Fruit fly (Drosophila melanogaster) whole organism, embryonic: ENCODE data around the gene ath.

Experiments used
- Bgb ChIP-seq: fragments of 200-800 bp; sonication (Bioruptor generic); IDR thresholded peaks from 2 replicates; pipeline ENCODE4 v1.3.6; 2022; ENCODE audit warnings: missing biosample characterization, missing genetic modification characterization; ENCODE audit not compliant: partially characterized antibody
- CG1024 ChIP-seq: fragments of 200-800 bp; sonication (Bioruptor generic); IDR thresholded peaks from 2 replicates; pipeline ENCODE4 v1.3.6; 2022; ENCODE audit warnings: missing biosample characterization, missing genetic modification characterization
- CG10321 ChIP-seq: fragments of 200-800 bp; sonication (Bioruptor generic); IDR thresholded peaks from 2 replicates; pipeline ENCODE4 v1.3.6; 2022; ENCODE audit warnings: missing biosample characterization, missing genetic modification characterization
- CG10462 ChIP-seq: fragments of 200-800 bp; sonication (Bioruptor generic); optimal IDR thresholded peaks from 2 replicates; lab custom pipeline; 2016; ENCODE audit warnings: missing biosample characterization, missing genetic modification characterization
- CG10959 ChIP-seq: fragments of 200-800 bp; sonication (Bioruptor generic); IDR thresholded peaks from 2 replicates; pipeline ENCODE4 v1.3.6; 2022; ENCODE audit warnings: missing biosample characterization, missing genetic modification characterization
- CG11247 ChIP-seq: fragments of 200-800 bp; sonication (Bioruptor generic); IDR thresholded peaks from 2 replicates; pipeline ENCODE4 v1.3.6; 2022; ENCODE audit warnings: missing biosample characterization, missing genetic modification characterization
- CG11504 ChIP-seq: fragments of 200-800 bp; sonication (Bioruptor generic); optimal IDR thresholded peaks from 3 replicates; lab custom pipeline; 2019; ENCODE audit warnings: missing biosample characterization, mild to moderate bottlenecking, missing genetic modification characterization, moderate library complexity
- CG12659 ChIP-seq: fragments of 200-800 bp; sonication (Bioruptor generic); optimal IDR thresholded peaks from 3 replicates; lab custom pipeline; 2017; ENCODE audit warnings: mild to moderate bottlenecking, missing biosample characterization, missing genetic modification reagents, missing genetic modification characterization
- CG14667 ChIP-seq: fragments of 200-800 bp; sonication (Bioruptor generic); IDR thresholded peaks from 2 replicates; pipeline ENCODE4 v1.3.6; 2022; ENCODE audit warnings: missing biosample characterization, missing genetic modification characterization
- CG17328 ChIP-seq: fragments of 200-800 bp; sonication (Bioruptor generic); IDR thresholded peaks from 2 replicates; pipeline ENCODE4 v1.3.6; 2022; ENCODE audit warnings: missing biosample characterization, missing genetic modification characterization
- CG17802 ChIP-seq: fragments of 200-800 bp; sonication (Bioruptor generic); optimal IDR thresholded peaks from 2 replicates; lab custom pipeline; 2018; ENCODE audit warnings: missing biosample characterization, mild to moderate bottlenecking, missing genetic modification characterization, moderate library complexity
- CG1792 ChIP-seq: fragments of 200-800 bp; sonication (Bioruptor generic); optimal IDR thresholded peaks from 2 replicates; lab custom pipeline; 2016; ENCODE audit warnings: missing biosample characterization, missing genetic modification characterization
- CG30431 ChIP-seq: fragments of 200-800 bp; sonication (Bioruptor generic); optimal IDR thresholded peaks from 2 replicates; lab custom pipeline; 2017; ENCODE audit warnings: missing biosample characterization, missing genetic modification characterization
- CG32772 ChIP-seq: fragments of 200-800 bp; sonication (Bioruptor generic); IDR thresholded peaks from 2 replicates; pipeline ENCODE4 v1.3.6; 2022; ENCODE audit warnings: missing biosample characterization, missing genetic modification characterization
- CG3407 ChIP-seq: fragments of 200-800 bp; sonication (Bioruptor generic); optimal IDR thresholded peaks from 2 replicates; lab custom pipeline; 2018; ENCODE audit warnings: missing biosample characterization, mild to moderate bottlenecking, missing genetic modification characterization
- CG6175 ChIP-seq: fragments of 200-800 bp; sonication (Bioruptor generic); IDR thresholded peaks from 3 replicates; pipeline ENCODE4 v1.3.6; 2022; ENCODE audit warnings: missing biosample characterization, missing genetic modification characterization
- CG6254 ChIP-seq: fragments of 200-800 bp; sonication (Bioruptor generic); optimal IDR thresholded peaks from 3 replicates; lab custom pipeline; 2017; ENCODE audit warnings: mild to moderate bottlenecking, missing biosample characterization, missing genetic modification reagents, missing genetic modification characterization
- CG6683 ChIP-seq: fragments of 200-800 bp; sonication (Bioruptor generic); optimal IDR thresholded peaks from 2 replicates; lab custom pipeline; 2017; ENCODE audit warnings: missing biosample characterization, mild to moderate bottlenecking, missing genetic modification characterization, missing genetic modification reagents
- CG6689 ChIP-seq: fragments of 200-800 bp; sonication (Bioruptor generic); IDR thresholded peaks from 2 replicates; pipeline ENCODE4 v1.3.6; 2022; ENCODE audit warnings: missing biosample characterization, missing genetic modification characterization
- CG6813 ChIP-seq: fragments of 200-800 bp; sonication (Bioruptor generic); optimal IDR thresholded peaks from 2 replicates; lab custom pipeline; 2017; ENCODE audit warnings: missing biosample characterization, missing genetic modification characterization, mild to moderate bottlenecking, moderate library complexity, missing genetic modification reagents
- CG7357 ChIP-seq: fragments of 200-800 bp; sonication (Bioruptor generic); IDR thresholded peaks from 3 replicates; pipeline ENCODE4 v1.3.6; 2022; ENCODE audit warnings: missing biosample characterization, missing genetic modification characterization
- CG7963 ChIP-seq: fragments of 200-800 bp; sonication (Bioruptor generic); IDR thresholded peaks from 3 replicates; pipeline ENCODE4 v1.3.6; 2022; ENCODE audit warnings: missing biosample characterization, missing genetic modification characterization; ENCODE audit not compliant: partially characterized antibody
- CG8089 ChIP-seq: fragments of 200-800 bp; sonication (Bioruptor generic); optimal IDR thresholded peaks from 3 replicates; lab custom pipeline; 2016; ENCODE audit warnings: missing biosample characterization, missing genetic modification characterization
- CG8924 ChIP-seq: fragments of 200-800 bp; optimal IDR thresholded peaks from 3 replicates; lab custom pipeline; 2019; ENCODE audit warnings: missing biosample characterization, mild to moderate bottlenecking, missing genetic modification characterization, moderate library complexity
- Dll ChIP-seq: fragments of 200-800 bp; sonication (Bioruptor generic); IDR thresholded peaks from 4 replicates; pipeline ENCODE4 v1.3.6; 2022; ENCODE audit warnings: missing biosample characterization, missing genetic modification characterization; ENCODE audit not compliant: partially characterized antibody
- Doc3 ChIP-seq: fragments of 200-800 bp; sonication (Bioruptor generic); IDR thresholded peaks from 3 replicates; pipeline ENCODE4 v1.3.6; 2022; ENCODE audit warnings: missing biosample characterization, missing genetic modification characterization; ENCODE audit not compliant: partially characterized antibody
- Ets65A ChIP-seq: fragments of 200-800 bp; sonication (Bioruptor generic); peaks from one replicate; lab custom pipeline; 2016; ENCODE audit warnings: missing biosample characterization, missing genetic modification characterization
- Oaz ChIP-seq: fragments of 200-800 bp; sonication (Bioruptor generic); IDR thresholded peaks from 2 replicates; pipeline ENCODE4 v1.3.6; 2022; ENCODE audit warnings: missing biosample characterization, missing genetic modification characterization
- Opbp ChIP-seq: fragments of 200-800 bp; sonication (Bioruptor generic); IDR thresholded peaks from 3 replicates; pipeline ENCODE4 v1.3.6; 2022; ENCODE audit warnings: missing biosample characterization, missing genetic modification characterization; ENCODE audit not compliant: partially characterized antibody
- Poxn ChIP-seq: fragments of 200-800 bp; sonication (Bioruptor generic); IDR thresholded peaks from 2 replicates; pipeline ENCODE4 v1.3.6; 2022; ENCODE audit warnings: missing biosample characterization, missing genetic modification characterization
- YL-1 ChIP-seq: fragments of 200-800 bp; sonication (Bioruptor generic); optimal IDR thresholded peaks from 3 replicates; lab custom pipeline; 2017; ENCODE audit warnings: missing biosample characterization, mild to moderate bottlenecking, missing genetic modification characterization
- ab ChIP-seq: fragments of 200-800 bp; sonication (Bioruptor generic); optimal IDR thresholded peaks from 2 replicates; lab custom pipeline; 2016; ENCODE audit warnings: missing biosample characterization, missing genetic modification characterization
- ase ChIP-seq: fragments of 200-800 bp; sonication (Bioruptor generic); IDR thresholded peaks from 3 replicates; pipeline ENCODE4 v1.3.6; 2022; ENCODE audit warnings: missing biosample characterization, missing genetic modification characterization
- bbx ChIP-seq: fragments of 200-800 bp; sonication (Bioruptor generic); IDR thresholded peaks from 2 replicates; pipeline ENCODE4 v1.3.6; 2022; ENCODE audit warnings: missing biosample characterization, missing genetic modification characterization; ENCODE audit not compliant: partially characterized antibody
- chn ChIP-seq: fragments of 200-800 bp; sonication (Bioruptor generic); optimal IDR thresholded peaks from 2 replicates; lab custom pipeline; 2016; ENCODE audit warnings: missing biosample characterization, missing genetic modification characterization
- disco-r ChIP-seq: fragments of 200-800 bp; sonication (Bioruptor generic); optimal IDR thresholded peaks from 2 replicates; lab custom pipeline; 2016; ENCODE audit warnings: missing biosample characterization, missing genetic modification characterization
- dm ChIP-seq: fragments of 200-800 bp; sonication (Bioruptor generic); optimal IDR thresholded peaks from 3 replicates; lab custom pipeline; 2016; ENCODE audit warnings: missing biosample characterization, missing genetic modification characterization
- ems ChIP-seq: fragments of 200-800 bp; sonication (Bioruptor generic); optimal IDR thresholded peaks from 3 replicates; lab custom pipeline; 2016; ENCODE audit warnings: missing biosample characterization, missing genetic modification characterization
- jing ChIP-seq: fragments of 200-800 bp; sonication (Bioruptor generic); optimal IDR thresholded peaks from 2 replicates; lab custom pipeline; 2018; ENCODE audit warnings: missing biosample characterization, mild to moderate bottlenecking, missing genetic modification characterization
- odd ChIP-seq: fragments of 200-800 bp; sonication (Bioruptor generic); optimal IDR thresholded peaks from 2 replicates; lab custom pipeline; 2017; ENCODE audit warnings: missing biosample characterization, mild to moderate bottlenecking, missing genetic modification characterization
- otp ChIP-seq: fragments of 200-800 bp; sonication (Bioruptor generic); IDR thresholded peaks from 3 replicates; pipeline ENCODE4, ENCODE4 v1.3.6; 2022; ENCODE audit warnings: missing biosample characterization, missing genetic modification characterization
- phol ChIP-seq: fragments of 200-800 bp; sonication (Bioruptor generic); optimal IDR thresholded peaks from 3 replicates; lab custom pipeline; 2018; ENCODE audit warnings: missing biosample characterization, mild to moderate bottlenecking, missing genetic modification characterization, moderate library complexity
- pita ChIP-seq: fragments of 200-800 bp; sonication (Bioruptor generic); optimal IDR thresholded peaks from 2 replicates; lab custom pipeline; 2017; ENCODE audit warnings: missing biosample characterization, mild to moderate bottlenecking, missing genetic modification characterization
- sc ChIP-seq, 3 experiments: fragments of >200 bp in 2 of 3; fragments of 200-800 bp in 1 of 3; sonication (Bioruptor generic) in 1 of 3; optimal IDR thresholded peaks; 2 replicates in 2 of 3; 3 replicates in 1 of 3; lab custom pipeline; 2017; ENCODE audit warnings: mild to moderate bottlenecking in 1 of 3, missing biosample characterization in 1 of 3, missing genetic modification characterization in 1 of 3, missing genetic modification reagents in 1 of 3
- sens-2 ChIP-seq: fragments of 200-800 bp; sonication (Bioruptor generic); IDR thresholded peaks from 2 replicates; pipeline ENCODE4 v1.3.6; 2022; ENCODE audit warnings: missing biosample characterization, missing genetic modification characterization
- seq ChIP-seq: fragments of 200-800 bp; sonication (Bioruptor generic); IDR thresholded peaks from 2 replicates; pipeline ENCODE4 v1.3.6; 2022; ENCODE audit warnings: missing biosample characterization, missing genetic modification characterization
- tap ChIP-seq: fragments of 200-800 bp; optimal IDR thresholded peaks from 3 replicates; lab custom pipeline; 2019; ENCODE audit warnings: missing biosample characterization, mild to moderate bottlenecking, missing genetic modification characterization, moderate library complexity
- wor ChIP-seq: fragments of 200-800 bp; sonication (Bioruptor generic); IDR thresholded peaks from 2 replicates; pipeline ENCODE4 v1.3.6; 2022; ENCODE audit warnings: missing biosample characterization, missing genetic modification characterization
- z ChIP-seq: fragments of 200-800 bp; sonication (Bioruptor generic); IDR thresholded peaks from 3 replicates; pipeline ENCODE4 v1.3.6; 2022; ENCODE audit warnings: missing biosample characterization, missing genetic modification characterization
- zf30C ChIP-seq: fragments of 200-800 bp; sonication (Bioruptor generic); optimal IDR thresholded peaks from 3 replicates; lab custom pipeline; 2018; ENCODE audit warnings: missing biosample characterization, mild to moderate bottlenecking, missing genetic modification characterization

The ath gene

dm6 chr2L:10232152-10232816, 21.3 kb downstream of the ath start, which contains the start of gene eEF1delta (continued):
- TF ChIP-seq CG10321 (GFP tag; lab: Robert Waterston, UW) (no peak), otp (GFP tag; lab: Robert Waterston, UW) (no peak), CG12659 (GFP tag; lab: Kevin White, UChicago) (peak; percentile 53), CG10462 (GFP tag; lab: Kevin White, UChicago) (no peak), CG8089 (GFP tag; lab: Kevin White, UChicago) (no peak), tap (tag; lab: Kevin White, UChicago) (no peak), CG32772 (GFP tag; lab: Robert Waterston, UW) (no peak), CG1792 (no peak), CG3407 (GFP tag; lab: Kevin White, UChicago) (no peak), CG6689 (GFP tag; lab: Robert Waterston, UW) (no peak), Doc3 (no peak), Dll (GFP tag; lab: Robert Waterston, UW) (0 out of 4 replicates have a peak, but pooled peaks have one; percentile 21), CG11504 (no peak), sens-2 (GFP tag; lab: Robert Waterston, UW) (no peak), CG17328 (no peak), CG10959 (no peak), dm (GFP tag; lab: Kevin White, UChicago) (peak; percentile 45), sc (optimal IDR thresholded peaks at IDR 0.05; lab: Kevin White, UChicago) (no peak), sc (GFP tag; optimal IDR thresholded peaks at IDR 0.05; lab: Kevin White, UChicago) (no peak), chn (GFP tag; lab: Kevin White, UChicago) (no peak), ase (GFP tag; lab: Robert Waterston, UW) (no peak), CG8924 (tag; lab: Kevin White, UChicago) (no peak), YL-1 (GFP tag; lab: Kevin White, UChicago) (no peak), zf30C (GFP tag; lab: Kevin White, UChicago) (no peak), phol (tag; lab: Kevin White, UChicago) (peak; percentile 44), CG6683 (GFP tag; lab: Kevin White, UChicago) (no peak), Poxn (GFP tag; lab: Robert Waterston, UW) (no peak), odd (GFP tag; lab: Kevin White, UChicago) (no peak), Ets65A (peak; percentile 16), disco-r (GFP tag; lab: Kevin White, UChicago) (no peak), jing (GFP tag; lab: Kevin White, UChicago) (no peak), z (GFP tag; lab: Robert Waterston, UW) (no peak), CG30431 (GFP tag; lab: Kevin White, UChicago) (no peak), Opbp (no peak), CG6813 (GFP tag; lab: Kevin White, UChicago) (no peak), CG7963 (GFP tag; lab: Robert Waterston, UW) (no peak), wor (GFP tag; lab: Robert Waterston, UW) (no peak), bbx (GFP tag; lab: Robert Waterston, UW) (peak; percentile 51; the same call in 1 of the 2 replicates), ab (GFP tag; lab: Kevin White, UChicago) (no peak), CG1024 (GFP tag; lab: Robert Waterston, UW) (peak; percentile 93), CG14667 (GFP tag; lab: Robert Waterston, UW) (no peak; the same call in 1 of the 2 replicates), CG17802 (peak; percentile 98), pita (GFP tag; lab: Kevin White, UChicago) (no peak), CG6254 (GFP tag; lab: Kevin White, UChicago) (no peak), CG6175 (GFP tag; lab: Robert Waterston, UW) (no peak), CG11247 (GFP tag; lab: Robert Waterston, UW) (no peak), Bgb (0 out of 2 replicates have a peak, but pooled peaks have one; percentile 39), ems (GFP tag; lab: Kevin White, UChicago) (no peak), seq (GFP tag; lab: Robert Waterston, UW) (no peak), Oaz (GFP tag; lab: Robert Waterston, UW) (no peak), CG7357 (peak; percentile 84)
